Fruit fly (Drosophila melanogaster) whole organism, embryonic: Measurements from ENCODE around the gene Sodh2.

Experiments used
- ATbp ChIP-seq: fragments of 200-800 bp; sonication (Bioruptor generic); optimal IDR thresholded peaks from 2 replicates; lab custom pipeline; 2017; ENCODE audit warnings: missing biosample characterization, mild to moderate bottlenecking, missing genetic modification characterization, missing genetic modification reagents
- Bteb2 ChIP-seq: fragments of 200-800 bp; sonication (Bioruptor generic); optimal IDR thresholded peaks from 2 replicates; lab custom pipeline; 2016; ENCODE audit warnings: missing biosample characterization, missing genetic modification characterization
- CG11695 ChIP-seq: fragments of 200-800 bp; sonication (Bioruptor generic); IDR thresholded peaks from 3 replicates; pipeline ENCODE4 v1.3.6; 2022; ENCODE audit warnings: missing biosample characterization, missing genetic modification characterization
- CG12659 ChIP-seq: fragments of 200-800 bp; sonication (Bioruptor generic); optimal IDR thresholded peaks from 3 replicates; lab custom pipeline; 2017; ENCODE audit warnings: mild to moderate bottlenecking, missing biosample characterization, missing genetic modification reagents, missing genetic modification characterization
- CG13287 ChIP-seq: fragments of 200-800 bp; sonication (Bioruptor generic); IDR thresholded peaks from 2 replicates; pipeline ENCODE4 v1.3.6; 2022; ENCODE audit warnings: missing biosample characterization, missing genetic modification characterization; ENCODE audit not compliant: partially characterized antibody
- CG17361 ChIP-seq: fragments of 200-800 bp; sonication (Bioruptor generic); IDR thresholded peaks from 3 replicates; pipeline ENCODE4 v1.3.6; 2022; ENCODE audit warnings: missing biosample characterization, missing genetic modification characterization
- CG17568 ChIP-seq: fragments of 200-800 bp; sonication (Bioruptor generic); optimal IDR thresholded peaks from 2 replicates; lab custom pipeline; 2018; ENCODE audit warnings: missing biosample characterization, mild to moderate bottlenecking, missing genetic modification characterization, moderate library complexity
- CG1792 ChIP-seq: fragments of 200-800 bp; sonication (Bioruptor generic); optimal IDR thresholded peaks from 2 replicates; lab custom pipeline; 2016; ENCODE audit warnings: missing biosample characterization, missing genetic modification characterization
- CG2875 ChIP-seq: fragments of 200-800 bp; sonication (Bioruptor generic); optimal IDR thresholded peaks from 2 replicates; lab custom pipeline; 2017; ENCODE audit warnings: missing biosample characterization, mild to moderate bottlenecking, missing genetic modification characterization, missing genetic modification reagents
- CG2889 ChIP-seq: fragments of 200-800 bp; sonication (Bioruptor generic); IDR thresholded peaks from 3 replicates; pipeline ENCODE4 v1.3.6; 2022; ENCODE audit warnings: missing biosample characterization, missing genetic modification characterization
- CG3163 ChIP-seq: fragments of 200-800 bp; sonication (Bioruptor generic); optimal IDR thresholded peaks from 3 replicates; lab custom pipeline; 2016; ENCODE audit warnings: missing biosample characterization, missing genetic modification characterization
- CG32767 ChIP-seq: fragments of 200-800 bp; sonication (Bioruptor generic); IDR thresholded peaks from 2 replicates; pipeline ENCODE4 v1.3.6; 2022; ENCODE audit warnings: missing biosample characterization, missing genetic modification characterization
- CG33557 ChIP-seq: fragments of 200-800 bp; sonication (Bioruptor generic); optimal IDR thresholded peaks from 2 replicates; lab custom pipeline; 2019; ENCODE audit warnings: missing biosample characterization, mild to moderate bottlenecking, missing genetic modification characterization, moderate library complexity
- CG34224 ChIP-seq: fragments of 200-800 bp; sonication (Bioruptor generic); IDR thresholded peaks from 3 replicates; pipeline ENCODE4 v1.3.6; 2022; ENCODE audit warnings: missing biosample characterization, missing genetic modification characterization; ENCODE audit not compliant: partially characterized antibody
- CG5245 ChIP-seq: fragments of 200-800 bp; sonication (Bioruptor generic); optimal IDR thresholded peaks from 3 replicates; lab custom pipeline; 2016; ENCODE audit warnings: missing biosample characterization, missing genetic modification characterization
- CG7928 ChIP-seq: fragments of 200-800 bp; sonication (Bioruptor generic); optimal IDR thresholded peaks from 2 replicates; lab custom pipeline; 2017; ENCODE audit warnings: missing biosample characterization, mild to moderate bottlenecking, missing genetic modification characterization
- Dfd ChIP-seq, 2 experiments: fragments of >200 bp; optimal IDR thresholded peaks; 2 replicates each; lab custom pipeline; 2017; ENCODE audit warnings: missing biosample characterization in 2 of 2, missing genetic modification characterization in 2 of 2
- Dll ChIP-seq: fragments of 200-800 bp; sonication (Bioruptor generic); IDR thresholded peaks from 4 replicates; pipeline ENCODE4 v1.3.6; 2022; ENCODE audit warnings: missing biosample characterization, missing genetic modification characterization; ENCODE audit not compliant: partially characterized antibody
- Dp ChIP-seq: fragments of 200-800 bp; sonication (Bioruptor generic); optimal IDR thresholded peaks from 2 replicates; lab custom pipeline; 2018; ENCODE audit warnings: missing biosample characterization, mild to moderate bottlenecking, missing genetic modification characterization, moderate library complexity
- Dref ChIP-seq: fragments of 200-800 bp; sonication (Bioruptor generic); IDR thresholded peaks from 2 replicates; pipeline ENCODE4 v1.3.6; 2022; ENCODE audit warnings: missing biosample characterization, missing genetic modification characterization
- ERR ChIP-seq: fragments of 200-800 bp; sonication (Bioruptor generic); optimal IDR thresholded peaks from 2 replicates; lab custom pipeline; 2016; ENCODE audit warnings: missing biosample characterization, missing genetic modification characterization
- Ets65A ChIP-seq: fragments of 200-800 bp; sonication (Bioruptor generic); peaks from one replicate; lab custom pipeline; 2016; ENCODE audit warnings: missing biosample characterization, missing genetic modification characterization
- Gsc ChIP-seq: fragments of 200-800 bp; sonication (Bioruptor generic); IDR thresholded peaks from 2 replicates; pipeline ENCODE4 v1.3.6; 2022; ENCODE audit warnings: missing biosample characterization, missing genetic modification characterization
- Kr ChIP-seq: fragments of 200-800 bp; sonication (Bioruptor generic); optimal IDR thresholded peaks from 2 replicates; lab custom pipeline; 2017; ENCODE audit warnings: missing biosample characterization, mild to moderate bottlenecking, missing genetic modification characterization
- Lhr ChIP-seq: fragments of 200-800 bp; sonication (Bioruptor generic); optimal IDR thresholded peaks from 3 replicates; lab custom pipeline; 2017; ENCODE audit warnings: mild to moderate bottlenecking, missing biosample characterization, missing genetic modification reagents, missing genetic modification characterization
- Neu2 ChIP-seq: fragments of 200-800 bp; sonication (Bioruptor generic); optimal IDR thresholded peaks from 3 replicates; lab custom pipeline; 2016; ENCODE audit warnings: missing biosample characterization, missing genetic modification characterization, borderline replicate concordance
- Optix ChIP-seq: fragments of 200-800 bp; sonication (Bioruptor generic); IDR thresholded peaks from 3 replicates; pipeline ENCODE4 v1.3.6; 2022; ENCODE audit warnings: missing biosample characterization, missing genetic modification characterization
- Rfx ChIP-seq: fragments of 200-800 bp; sonication (Bioruptor generic); IDR thresholded peaks from 2 replicates; pipeline ENCODE4 v1.3.6; 2022; ENCODE audit warnings: missing biosample characterization, missing genetic modification characterization
- Tbp ChIP-seq: fragments of >200 bp; optimal IDR thresholded peaks from 2 replicates; lab custom pipeline; 2018; ENCODE audit warnings: missing biosample characterization, missing genetic modification characterization
- ab ChIP-seq: fragments of 200-800 bp; sonication (Bioruptor generic); optimal IDR thresholded peaks from 2 replicates; lab custom pipeline; 2016; ENCODE audit warnings: missing biosample characterization, missing genetic modification characterization
- ash1 ChIP-seq: fragments of 200-800 bp; sonication (Bioruptor generic); optimal IDR thresholded peaks from 2 replicates; lab custom pipeline; 2018; ENCODE audit warnings: missing biosample characterization, mild to moderate bottlenecking, missing genetic modification characterization
- cg ChIP-seq: fragments of 200-800 bp; sonication (Bioruptor generic); optimal IDR thresholded peaks from 3 replicates; lab custom pipeline; 2019; ENCODE audit warnings: missing biosample characterization, mild to moderate bottlenecking, missing genetic modification characterization, moderate library complexity
- chinmo ChIP-seq: fragments of 200-800 bp; sonication (Bioruptor generic); IDR thresholded peaks from 4 replicates; pipeline ENCODE4 v1.3.6; 2022; ENCODE audit warnings: missing biosample characterization, missing genetic modification characterization; ENCODE audit not compliant: partially characterized antibody
- chm ChIP-seq: fragments of 200-800 bp; sonication (Bioruptor generic); IDR thresholded peaks from 2 replicates; pipeline ENCODE4 v1.3.6; 2022; ENCODE audit warnings: missing biosample characterization, missing genetic modification characterization
- corto ChIP-seq: fragments of 200-800 bp; sonication (Bioruptor generic); optimal IDR thresholded peaks from 2 replicates; lab custom pipeline; 2016; ENCODE audit warnings: missing biosample characterization, mild to moderate bottlenecking, missing genetic modification characterization, moderate library complexity
- crol ChIP-seq: fragments of 200-800 bp; sonication (Bioruptor generic); IDR thresholded peaks from 2 replicates; pipeline ENCODE4 v1.3.6; 2022; ENCODE audit warnings: missing biosample characterization, missing genetic modification characterization
- dmrt99B ChIP-seq: fragments of 200-800 bp; sonication (Bioruptor generic); optimal IDR thresholded peaks from 2 replicates; lab custom pipeline; 2018; ENCODE audit warnings: missing biosample characterization, mild to moderate bottlenecking, missing genetic modification characterization, moderate library complexity
- dysf ChIP-seq: fragments of 200-800 bp; sonication (Bioruptor generic); IDR thresholded peaks from 3 replicates; pipeline ENCODE4 v1.3.6; 2022; ENCODE audit warnings: missing biosample characterization, missing genetic modification characterization
- en ChIP-seq: fragments of 200-800 bp; sonication (Bioruptor generic); optimal IDR thresholded peaks from 2 replicates; lab custom pipeline; 2016; ENCODE audit warnings: missing biosample characterization, missing genetic modification characterization
- pnt ChIP-seq: fragments of 200-800 bp; sonication (Bioruptor generic); optimal IDR thresholded peaks from 3 replicates; lab custom pipeline; 2016; ENCODE audit warnings: missing biosample characterization, missing genetic modification characterization
- pros ChIP-seq: fragments of 200-800 bp; sonication (Bioruptor generic); optimal IDR thresholded peaks from 3 replicates; lab custom pipeline; 2019; ENCODE audit warnings: missing biosample characterization, mild to moderate bottlenecking, missing genetic modification characterization, moderate library complexity
- row ChIP-seq: fragments of 200-800 bp; sonication (Bioruptor generic); IDR thresholded peaks from 3 replicates; pipeline ENCODE4 v1.3.6; 2022; ENCODE audit warnings: missing biosample characterization, missing genetic modification characterization
- run ChIP-seq: fragments of 200-800 bp; sonication (Bioruptor generic); optimal IDR thresholded peaks from 3 replicates; lab custom pipeline; 2018; ENCODE audit warnings: missing biosample characterization, mild to moderate bottlenecking, missing genetic modification characterization
- sens ChIP-seq: fragments of 200-800 bp; sonication (Bioruptor generic); peaks from one replicate; lab custom pipeline; 2016; ENCODE audit warnings: missing biosample characterization, missing genetic modification characterization
- sqz ChIP-seq: fragments of 200-800 bp; sonication (Bioruptor generic); optimal IDR thresholded peaks from 3 replicates; lab custom pipeline; 2018; ENCODE audit warnings: missing biosample characterization, mild to moderate bottlenecking, missing genetic modification characterization
- sr ChIP-seq: fragments of 200-800 bp; sonication (Bioruptor generic); IDR thresholded peaks from 3 replicates; pipeline ENCODE4 v1.3.6; 2022; ENCODE audit warnings: missing biosample characterization, missing genetic modification characterization
- trh ChIP-seq: fragments of 200-800 bp; sonication (Bioruptor generic); optimal IDR thresholded peaks from 2 replicates; lab custom pipeline; 2016; ENCODE audit warnings: missing biosample characterization, missing genetic modification characterization
- zfh2 ChIP-seq: fragments of 200-800 bp; sonication (Bioruptor generic); optimal IDR thresholded peaks from 2 replicates; lab custom pipeline; 2016; ENCODE audit warnings: missing biosample characterization, missing genetic modification characterization

Sodh2 gene

dm6 chr3R:10868427-10868962 lies 7.7 kb upstream of the Sodh2 start, which contains the start of the genes SelR and Tsp86D (continued):
- TF ChIP-seq CG2889 (GFP tag; lab: Robert Waterston, UW), result no peak
- no peak for TF ChIP-seq Dfd (GFP tag; optimal IDR thresholded peaks at IDR 0.05; lab: Kevin White, UChicago)
- no peak for TF ChIP-seq Bteb2 (GFP tag; lab: Kevin White, UChicago)
- no peak for TF ChIP-seq Tbp (GFP tag; lab: Kevin White, UChicago)
- peak; percentile 62 for TF ChIP-seq CG17568 (GFP tag; lab: Kevin White, UChicago)
- TF ChIP-seq ATbp (GFP tag; lab: Kevin White, UChicago), result no peak
- peak; percentile 33 for TF ChIP-seq ERR
- peak; percentile 73; the same call in 2 of the 3 replicates for TF ChIP-seq CG34224 (GFP tag; lab: Robert Waterston, UW)
- TF ChIP-seq pros, result no peak
- TF ChIP-seq CG13287 (GFP tag; lab: Robert Waterston, UW), result peak; percentile 81
- no peak for TF ChIP-seq chm
- TF ChIP-seq CG5245 (GFP tag; lab: Kevin White, UChicago), result no peak
- TF ChIP-seq chinmo, result 0 out of 4 replicates have a peak, but pooled peaks have one; percentile 50
- TF ChIP-seq CG17361 (GFP tag; lab: Robert Waterston, UW), result no peak
- peak; percentile 20 for TF ChIP-seq sens
- TF ChIP-seq sqz, result peak; percentile 80
- TF ChIP-seq Rfx (GFP tag; lab: Robert Waterston, UW), result peak; percentile 49; the same call in 1 of the 2 replicates
- TF ChIP-seq en (GFP tag; lab: Kevin White, UChicago), result no peak
- 0 out of 3 replicates have a peak, but pooled peaks have one; percentile 33 for TF ChIP-seq Optix
- TF ChIP-seq zfh2 (GFP tag; lab: Kevin White, UChicago), result no peak
- TF ChIP-seq CG12659, result peak; percentile 64
- no peak for TF ChIP-seq sr (GFP tag; lab: Robert Waterston, UW)
- TF ChIP-seq Ets65A (GFP tag; lab: Kevin White, UChicago), result no peak
- peak; percentile 1 for TF ChIP-seq dmrt99B (tag; lab: Kevin White, UChicago)
- TF ChIP-seq cg (GFP tag; lab: Kevin White, UChicago), result no peak
- TF ChIP-seq Neu2 (GFP tag; lab: Kevin White, UChicago), result no peak
- TF ChIP-seq CG32767 (GFP tag; lab: Robert Waterston, UW), result peak; percentile 45; the same call in 1 of the 2 replicates
- no peak for TF ChIP-seq pnt (GFP tag; lab: Kevin White, UChicago)
- TF ChIP-seq Dref, result peak; percentile 44
- TF ChIP-seq CG7928 (GFP tag; lab: Kevin White, UChicago), result peak; percentile 22
- TF ChIP-seq CG33557 (GFP tag; lab: Kevin White, UChicago), result no peak
- TF ChIP-seq CG2875 (GFP tag; lab: Kevin White, UChicago), result no peak
- no peak for TF ChIP-seq ab (GFP tag; lab: Kevin White, UChicago)
- peak; percentile 13; the same call in 1 of the 3 replicates for TF ChIP-seq row (GFP tag; lab: Robert Waterston, UW)
- no peak for TF ChIP-seq trh (GFP tag; lab: Kevin White, UChicago)
- peak; percentile 75 for TF ChIP-seq Dll (GFP tag; lab: Robert Waterston, UW)
- TF ChIP-seq CG11695, result 0 out of 3 replicates have a peak, but pooled peaks have one; percentile 26
- peak; percentile 7 for TF ChIP-seq Lhr
- TF ChIP-seq CG3163 (GFP tag; lab: Kevin White, UChicago), result no peak
- TF ChIP-seq dysf (GFP tag; lab: Robert Waterston, UW), result no peak; the same call in 2 of the 3 replicates
- TF ChIP-seq run (tag; lab: Kevin White, UChicago), result peak; percentile 25
- TF ChIP-seq ash1 (GFP tag; lab: Kevin White, UChicago), result no peak
- TF ChIP-seq Dp (GFP tag; lab: Kevin White, UChicago), result peak; percentile 36
- TF ChIP-seq corto (GFP tag; lab: Kevin White, UChicago), result no peak
- TF ChIP-seq crol (GFP tag; lab: Robert Waterston, UW), result no peak
- TF ChIP-seq Kr, result no peak
- TF ChIP-seq CG1792 (GFP tag; lab: Kevin White, UChicago), result no peak
- no peak for TF ChIP-seq Gsc (GFP tag; lab: Robert Waterston, UW)
